Worm (Caenorhabditis elegans): ENCODE measurements around the gene F23F12.12.

ce11 chrIII:6525557-6525956 is 17.6 kb downstream of the F23F12.12 start, which contains the start of gene oig-1:
- TF ChIP-seq him-1 (tag; optimal IDR thresholded peaks at IDR 0.05) (no peak), W03F9.2 (tag; optimal IDR thresholded peaks at IDR 0.05) (no peak), dao-5 (tag; optimal IDR thresholded peaks at IDR 0.05) (no peak)
